Worm (Caenorhabditis elegans) whole organism, young adult: ENCODE measurements around the gene W01C8.1.

Experiments used
- B0261.1 ChIP-seq: sonication (generic microtip); optimal IDR thresholded peaks from 2 replicates; lab custom pipeline; 2016; ENCODE audit warnings: mild to moderate bottlenecking, missing genetic modification characterization, moderate library complexity, missing compliant biosample characterization
- B0336.3 ChIP-seq: fragments of 200-800 bp; sonication (Bioruptor generic); IDR thresholded peaks from 2 replicates; pipeline ENCODE4 v1.3.6; 2022; ENCODE audit warnings: missing genetic modification characterization, missing compliant biosample characterization
- D2030.7 ChIP-seq: fragments of 200-800 bp; sonication (Bioruptor generic); IDR thresholded peaks from 2 replicates; pipeline ENCODE4 v1.3.6; 2022; ENCODE audit warnings: missing genetic modification reagents, missing genetic modification characterization, missing compliant biosample characterization
- F23B12.7 ChIP-seq: sonication (generic microtip); optimal IDR thresholded peaks from 2 replicates; lab custom pipeline; 2017; ENCODE audit warnings: missing genetic modification characterization, mild to moderate bottlenecking, missing compliant biosample characterization, antibody characterized with exemption, moderate library complexity; ENCODE audit not compliant: insufficient read depth
- F39B2.1 ChIP-seq: fragments of 200-800 bp; sonication (Bioruptor generic); IDR thresholded peaks from 2 replicates; pipeline ENCODE4 v1.3.6; 2022; ENCODE audit warnings: missing genetic modification reagents, missing genetic modification characterization, missing compliant biosample characterization
- F49E8.2 ChIP-seq: sonication (generic microtip); optimal IDR thresholded peaks from 3 replicates; lab custom pipeline; 2017; ENCODE audit warnings: missing genetic modification characterization, mild to moderate bottlenecking, missing compliant biosample characterization, antibody characterized with exemption, moderate library complexity; ENCODE audit not compliant: insufficient read depth
- F57C9.4 ChIP-seq: sonication (generic microtip); optimal IDR thresholded peaks from 2 replicates; lab custom pipeline; 2017; ENCODE audit warnings: mild to moderate bottlenecking, missing genetic modification characterization, missing compliant biosample characterization
- K11D2.4 ChIP-seq: fragments of 200-800 bp; sonication (Bioruptor generic); IDR thresholded peaks from 2 replicates; pipeline ENCODE4 v1.3.6; 2022; ENCODE audit warnings: missing genetic modification reagents, missing genetic modification characterization, missing compliant biosample characterization
- Y56A3A.18 ChIP-seq: fragments of 200-800 bp; sonication (Bioruptor generic); IDR thresholded peaks from 2 replicates; pipeline ENCODE4 v1.3.6; 2022; ENCODE audit warnings: missing genetic modification reagents, missing genetic modification characterization, missing compliant biosample characterization
- Y79H2A.3 ChIP-seq: fragments of 200-800 bp; sonication (Bioruptor generic); conservative IDR thresholded peaks from 2 replicates; pipeline ENCODE4 v1.3.6; 2022; ENCODE audit warnings: missing genetic modification reagents, missing genetic modification characterization, missing compliant biosample characterization
- ama-1 ChIP-seq, 3 experiments: fragments of 150-350 bp in 1 of 3; sonication (generic microtip) in 2 of 3; optimal IDR thresholded peaks; 2 replicates each; lab custom pipeline; 2014 to 2018; ENCODE audit warnings: missing biosample characterization in 2 of 3, missing genetic modification characterization in 2 of 3, missing genetic modification reagents in 2 of 3
- attf-6 ChIP-seq: fragments of 200-800 bp; sonication (Bioruptor generic); IDR thresholded peaks from 2 replicates; pipeline ENCODE4 v1.3.6; 2022; ENCODE audit warnings: missing genetic modification reagents, missing genetic modification characterization, missing compliant biosample characterization
- ceh-40 ChIP-seq: fragments of 200-800 bp; sonication (Bioruptor generic); IDR thresholded peaks from 2 replicates; pipeline ENCODE4 v1.3.6; 2022; ENCODE audit warnings: missing genetic modification characterization, missing compliant biosample characterization
- ceh-58 ChIP-seq: fragments of 200-800 bp; sonication (Bioruptor generic); IDR thresholded peaks from 2 replicates; pipeline ENCODE4 v1.3.6; 2022; ENCODE audit warnings: missing genetic modification characterization, missing compliant biosample characterization
- chd-7 ChIP-seq: sonication (generic microtip); optimal IDR thresholded peaks from 2 replicates; lab custom pipeline; 2016; ENCODE audit warnings: mild to moderate bottlenecking, missing genetic modification characterization, moderate library complexity, missing compliant biosample characterization
- die-1 ChIP-seq: sonication (generic microtip); optimal IDR thresholded peaks from 2 replicates; lab custom pipeline; 2016; ENCODE audit warnings: missing genotype, mild to moderate bottlenecking, missing genetic modification characterization, missing compliant biosample characterization
- efl-1 ChIP-seq: fragments of 150-350 bp; optimal IDR thresholded peaks from 2 replicates; lab custom pipeline; 2014; ENCODE audit warnings: missing biosample characterization, missing genetic modification reagents, missing genetic modification characterization
- egrh-3 ChIP-seq: fragments of 200-800 bp; sonication (Bioruptor generic); IDR thresholded peaks from 2 replicates; pipeline ENCODE4 v1.3.6; 2022; ENCODE audit warnings: missing genetic modification reagents, missing genetic modification characterization, missing compliant biosample characterization
- ekl-4 ChIP-seq: fragments of 200-800 bp; sonication (Bioruptor generic); IDR thresholded peaks from 2 replicates; pipeline ENCODE4 v1.3.6; 2022; ENCODE audit warnings: missing genetic modification reagents, missing genetic modification characterization, missing compliant biosample characterization
- him-1 ChIP-seq: sonication (generic microtip); optimal IDR thresholded peaks from 2 replicates; lab custom pipeline; 2016; ENCODE audit warnings: missing genotype, missing genetic modification reagents, missing genetic modification characterization, missing compliant biosample characterization
- hlh-12 ChIP-seq: sonication (generic microtip); optimal IDR thresholded peaks from 2 replicates; lab custom pipeline; 2016; ENCODE audit warnings: missing genetic modification characterization, missing compliant biosample characterization
- hlh-26 ChIP-seq: fragments of 200-800 bp; sonication (Bioruptor generic); conservative IDR thresholded peaks from 2 replicates; pipeline ENCODE4 v1.3.6; 2022; ENCODE audit warnings: missing genetic modification reagents, missing genetic modification characterization, missing compliant biosample characterization
- hmg-1.2 ChIP-seq: fragments of 200-800 bp; sonication (Bioruptor generic); IDR thresholded peaks from 2 replicates; pipeline ENCODE4 v1.3.6; 2022; ENCODE audit warnings: missing genetic modification reagents, missing genetic modification characterization, missing compliant biosample characterization
- hmg-20 ChIP-seq: fragments of 200-800 bp; sonication (Bioruptor generic); IDR thresholded peaks from 2 replicates; pipeline ENCODE4 v1.3.6; 2022; ENCODE audit warnings: missing genetic modification reagents, missing genetic modification characterization, missing compliant biosample characterization
- hrde-1 ChIP-seq: sonication (generic microtip); optimal IDR thresholded peaks from 2 replicates; lab custom pipeline; 2016; ENCODE audit warnings: missing genetic modification characterization, mild to moderate bottlenecking, missing compliant biosample characterization, moderate library complexity, missing genotype, missing genetic modification reagents, borderline replicate concordance
- let-526 ChIP-seq: fragments of 200-800 bp; sonication (Bioruptor generic); IDR thresholded peaks from 2 replicates; pipeline ENCODE4 v1.3.6; 2022; ENCODE audit warnings: missing genetic modification reagents, missing genetic modification characterization, missing compliant biosample characterization
- lin-35 ChIP-seq, 3 experiments: fragments of 150-350 bp in 2 of 3; sonication (generic microtip) in 1 of 3; optimal IDR thresholded peaks; 2 replicates each; lab custom pipeline; 2014 to 2018; ENCODE audit warnings: missing biosample characterization in 3 of 3, missing genetic modification characterization in 3 of 3, missing genetic modification reagents in 3 of 3
- lin-40 ChIP-seq: sonication (generic microtip); optimal IDR thresholded peaks from 2 replicates; lab custom pipeline; 2016; ENCODE audit warnings: missing genetic modification characterization, mild to moderate bottlenecking, missing compliant biosample characterization, missing genotype, missing genetic modification reagents
- lin-54 ChIP-seq: fragments of 200-800 bp; sonication (Bioruptor generic); optimal IDR thresholded peaks from 2 replicates; lab custom pipeline; 2018; ENCODE audit warnings: mild to moderate bottlenecking, missing genetic modification characterization, missing compliant biosample characterization
- lir-1 ChIP-seq: fragments of 200-800 bp; sonication (Bioruptor generic); conservative IDR thresholded peaks from 2 replicates; pipeline ENCODE4 v1.3.6; 2022; ENCODE audit warnings: missing genetic modification reagents, missing genetic modification characterization, missing compliant biosample characterization
- madf-3 ChIP-seq: fragments of 200-800 bp; sonication (Bioruptor generic); IDR thresholded peaks from 2 replicates; pipeline ENCODE4 v1.3.6; 2022; ENCODE audit warnings: missing genetic modification reagents, missing genetic modification characterization, missing compliant biosample characterization
- madf-6 ChIP-seq: fragments of 200-800 bp; sonication (Bioruptor generic); IDR thresholded peaks from 2 replicates; pipeline ENCODE4 v1.3.6; 2022; ENCODE audit warnings: missing genetic modification reagents, missing genetic modification characterization, missing compliant biosample characterization
- mel-28 ChIP-seq: sonication (generic microtip); optimal IDR thresholded peaks from 2 replicates; lab custom pipeline; 2016; ENCODE audit warnings: borderline replicate concordance, mild to moderate bottlenecking, missing genetic modification characterization, missing compliant biosample characterization
- mes-4 ChIP-seq: sonication (generic microtip); optimal IDR thresholded peaks from 2 replicates; lab custom pipeline; 2016; ENCODE audit warnings: missing genotype, missing genetic modification characterization, missing compliant biosample characterization
- mxl-1 ChIP-seq: sonication (generic microtip); optimal IDR thresholded peaks from 2 replicates; lab custom pipeline; 2016; ENCODE audit warnings: missing genetic modification characterization, missing compliant biosample characterization
- nfyb-1 ChIP-seq: fragments of 200-800 bp; sonication (Bioruptor generic); IDR thresholded peaks from 2 replicates; pipeline ENCODE4 v1.3.6; 2022; ENCODE audit warnings: missing genetic modification reagents, missing genetic modification characterization, missing compliant biosample characterization
- nhr-80 ChIP-seq: sonication (generic microtip); optimal IDR thresholded peaks from 2 replicates; lab custom pipeline; 2016; ENCODE audit warnings: missing genetic modification characterization, missing compliant biosample characterization
- rcor-1 ChIP-seq: fragments of 200-800 bp; sonication (Bioruptor generic); IDR thresholded peaks from 2 replicates; pipeline ENCODE4 v1.3.6; 2022; ENCODE audit warnings: missing genetic modification reagents, missing genetic modification characterization, missing compliant biosample characterization
- sea-2 ChIP-seq: fragments of 200-800 bp; sonication (Bioruptor generic); IDR thresholded peaks from 2 replicates; pipeline ENCODE4 v1.3.6; 2022; ENCODE audit warnings: missing genetic modification characterization, missing compliant biosample characterization
- snpc-1.3 ChIP-seq: sonication (generic microtip); optimal IDR thresholded peaks from 2 replicates; lab custom pipeline; 2017; ENCODE audit warnings: missing genetic modification characterization, mild to moderate bottlenecking, missing compliant biosample characterization, antibody characterized with exemption, moderate library complexity, missing genotype, missing genetic modification reagents; ENCODE audit not compliant: insufficient read depth
- snpc-3.4 ChIP-seq: sonication (generic microtip); optimal IDR thresholded peaks from 2 replicates; lab custom pipeline; 2017; ENCODE audit warnings: missing genetic modification characterization, mild to moderate bottlenecking, missing compliant biosample characterization, antibody characterized with exemption, moderate library complexity, missing genotype, missing genetic modification reagents
- snpc-4 ChIP-seq, 5 experiments: fragments of 150-350 bp in 1 of 5; sonication (generic microtip) in 4 of 5; optimal IDR thresholded peaks; 2 replicates each; lab custom pipeline; 2014 to 2018; ENCODE audit warnings: missing genetic modification characterization in 5 of 5, missing biosample characterization in 3 of 5, antibody characterized with exemption in 2 of 5, mild to moderate bottlenecking in 2 of 5, missing compliant biosample characterization in 2 of 5, missing genotype in 2 of 5, moderate library complexity in 2 of 5, missing genetic modification reagents in 1 of 5
- unc-130 ChIP-seq: sonication (generic microtip); optimal IDR thresholded peaks from 2 replicates; lab custom pipeline; 2016; ENCODE audit warnings: missing genetic modification reagents, missing genetic modification characterization, missing compliant biosample characterization
- ztf-28 ChIP-seq: fragments of 200-800 bp; sonication (Bioruptor generic); IDR thresholded peaks from 2 replicates; pipeline ENCODE4 v1.3.6; 2022; ENCODE audit warnings: missing genetic modification reagents, missing genetic modification characterization, missing compliant biosample characterization
- ztf-3 ChIP-seq: fragments of 200-800 bp; sonication (Bioruptor generic); optimal IDR thresholded peaks from 2 replicates; lab custom pipeline; 2018; ENCODE audit warnings: mild to moderate bottlenecking, missing genetic modification characterization, missing compliant biosample characterization

The W01C8.1 gene

ce11 chrX:5713479-5713878 lies 21.3 kb downstream of the W01C8.1 start (continued):
- TF ChIP-seq rcor-1 (GFP tag; lab: Robert Waterston, UW) (peak; percentile 63), attf-6 (GFP tag; lab: Robert Waterston, UW) (peak; percentile 78; the same call in 1 of the 2 replicates), madf-3 (GFP tag; lab: Robert Waterston, UW) (peak; percentile 61; the same call in 1 of the 2 replicates), F49E8.2 (tag; lab: Kevin White, UChicago) (peak; percentile 15), snpc-1.3 (tag; lab: Kevin White, UChicago) (peak; percentile 92), him-1 (tag; lab: Kevin White, UChicago) (peak; percentile 97), ceh-40 (GFP tag; lab: Robert Waterston, UW) (peak; percentile 84), egrh-3 (no peak), hmg-20 (GFP tag; lab: Robert Waterston, UW) (0 out of 2 replicates have a peak, but pooled peaks have one; percentile 34), mel-28 (no peak), hmg-1.2 (GFP tag; lab: Robert Waterston, UW) (peak; percentile 74), ekl-4 (GFP tag; lab: Robert Waterston, UW) (peak; percentile 30; the same call in 1 of the 2 replicates), K11D2.4 (GFP tag; lab: Robert Waterston, UW) (no peak), ztf-28 (no peak), snpc-3.4 (tag; lab: Kevin White, UChicago) (peak; percentile 78), nhr-80 (tag; lab: Kevin White, UChicago) (peak; percentile 19), Y79H2A.3 (0 out of 2 replicates have a peak, but pooled peaks have one; percentile 35), let-526 (GFP tag; lab: Robert Waterston, UW) (no peak), B0336.3 (GFP tag; lab: Robert Waterston, UW) (no peak), F23B12.7 (tag; lab: Kevin White, UChicago) (peak; percentile 65), unc-130 (GFP tag; lab: Kevin White, UChicago) (peak; percentile 73), ceh-58 (0 out of 2 replicates have a peak, but pooled peaks have one; percentile 67), lir-1 (GFP tag; lab: Robert Waterston, UW) (no peak; the same call in 1 of the 2 replicates), D2030.7 (GFP tag; lab: Robert Waterston, UW) (peak; percentile 87), snpc-4 (GFP tag; optimal IDR thresholded peaks at IDR 0.05; lab: Kevin White, UChicago) (peak; percentile 81), snpc-4 (tag; optimal IDR thresholded peaks at IDR 0.05; lab: Kevin White, UChicago) (peak in 3 of 4 experiments; percentile 59 to 77 (median 76)), hlh-12 (peak; percentile 18), die-1 (peak; percentile 95), F57C9.4 (tag; lab: Kevin White, UChicago) (no peak), madf-6 (GFP tag; lab: Robert Waterston, UW) (peak; percentile 39; the same call in 1 of the 2 replicates), sea-2 (GFP tag; lab: Robert Waterston, UW) (no peak), mes-4 (peak; percentile 71), ztf-3 (GFP tag; lab: Kevin White, UChicago) (no peak), efl-1 (GFP tag; lab: Kevin White, UChicago) (no peak), Y56A3A.18 (GFP tag; lab: Robert Waterston, UW) (peak; percentile 73; the same call in 1 of the 2 replicates), ama-1 (optimal IDR thresholded peaks at IDR 0.05; lab: Kevin White, UChicago) (no peak), ama-1 (GFP tag; optimal IDR thresholded peaks at IDR 0.05; lab: Kevin White, UChicago) (peak; percentile 75 to 92), lin-35 (GFP tag; optimal IDR thresholded peaks at IDR 0.05; lab: Kevin White, UChicago) (peak in 2 of 3 experiments; percentile 8 to 44), mxl-1 (tag; lab: Kevin White, UChicago) (peak; percentile 96), chd-7 (peak; percentile 29), lin-40 (tag; lab: Kevin White, UChicago) (peak; percentile 12), B0261.1 (tag; lab: Kevin White, UChicago) (peak; percentile 79), lin-54 (GFP tag; lab: Kevin White, UChicago) (peak; percentile 44), F39B2.1 (GFP tag; lab: Robert Waterston, UW) (no peak), hlh-26 (GFP tag; lab: Robert Waterston, UW) (no peak), hrde-1 (peak; percentile 76), nfyb-1 (GFP tag; lab: Robert Waterston, UW) (peak; percentile 78; the same call in 1 of the 2 replicates)
